Fruit fly (Drosophila melanogaster): ENCODE measurements around the gene CG5245.

Gene CG5245

dm6 chr3R:12459879-12460522 lies 30.6 kb downstream of the CG5245 start, which contains the start of the genes CG5961 and Polr3C (continued):
- no peak for TF ChIP-seq CG14050 (GFP tag; IDR thresholded peaks at IDR 0.05)
- no peak for TF ChIP-seq slbo (GFP tag; IDR thresholded peaks at IDR 0.05)
- no peak for TF ChIP-seq CG15011 (GFP tag; optimal IDR thresholded peaks at IDR 0.05)
- no peak for TF ChIP-seq prd (optimal IDR thresholded peaks at IDR 0.05)
- no peak for TF ChIP-seq prd (GFP tag; IDR thresholded peaks at IDR 0.05)
- TF ChIP-seq CG13287 (GFP tag; IDR thresholded peaks at IDR 0.05; ENCODE audit: partially characterized antibody) = peak; percentile 72
- no peak for TF ChIP-seq BtbVII (GFP tag; optimal IDR thresholded peaks at IDR 0.05)
- no peak for TF ChIP-seq CG17568 (GFP tag; optimal IDR thresholded peaks at IDR 0.05)
- TF ChIP-seq ash1 (GFP tag; optimal IDR thresholded peaks at IDR 0.05) = no peak
- TF ChIP-seq gro (GFP tag; optimal IDR thresholded peaks at IDR 0.05) = no peak
- no peak for TF ChIP-seq jumu (GFP tag; optimal IDR thresholded peaks at IDR 0.05)
- TF ChIP-seq peb (GFP tag; IDR thresholded peaks at IDR 0.05) = no peak
- TF ChIP-seq CG12104 (GFP tag; optimal IDR thresholded peaks at IDR 0.05) = no peak
- no peak for TF ChIP-seq nerfin-1 (tag; optimal IDR thresholded peaks at IDR 0.05)
- TF ChIP-seq amos (GFP tag; IDR thresholded peaks at IDR 0.05; ENCODE audit: partially characterized antibody) = no peak
- TF ChIP-seq Chrac-16 (GFP tag; optimal IDR thresholded peaks at IDR 0.05) = no peak
- no peak for TF ChIP-seq Hr39 (optimal IDR thresholded peaks at IDR 0.05)
- no peak for TF ChIP-seq CG13296 (GFP tag; optimal IDR thresholded peaks at IDR 0.05)
- no peak for TF ChIP-seq zfh1 (GFP tag; IDR thresholded peaks at IDR 0.05)
- no peak for TF ChIP-seq exex (tag; optimal IDR thresholded peaks at IDR 0.05)
- peak; percentile 10 for TF ChIP-seq CG17829 (tag; optimal IDR thresholded peaks at IDR 0.05)
- no peak for TF ChIP-seq Ada2b (GFP tag; IDR thresholded peaks at IDR 0.05)
- peak; percentile 41 for TF ChIP-seq Sry-δ (GFP tag; optimal IDR thresholded peaks at IDR 0.05)
- no peak for TF ChIP-seq fd96Cb (tag; optimal IDR thresholded peaks at IDR 0.05)
- TF ChIP-seq cwo (GFP tag; optimal IDR thresholded peaks at IDR 0.05) = no peak
- TF ChIP-seq trem (tag; optimal IDR thresholded peaks at IDR 0.05) = peak; percentile 61
- TF ChIP-seq jing (GFP tag; optimal IDR thresholded peaks at IDR 0.05) = no peak
- TF ChIP-seq fd3F (GFP tag; optimal IDR thresholded peaks at IDR 0.05) = no peak
- TF ChIP-seq CG9797 (GFP tag; optimal IDR thresholded peaks at IDR 0.05) = peak; percentile 62
- TF ChIP-seq cato (GFP tag; optimal IDR thresholded peaks at IDR 0.05; ENCODE audit: borderline replicate concordance) = no peak
- TF ChIP-seq hkb (optimal IDR thresholded peaks at IDR 0.05) = no peak
- TF ChIP-seq hkb (GFP tag; IDR thresholded peaks at IDR 0.05) = no peak
- TF ChIP-seq sna (GFP tag; IDR thresholded peaks at IDR 0.05; ENCODE audit: partially characterized antibody) = no peak; the same call in 1 of the 2 replicates
- no peak for TF ChIP-seq dm (GFP tag; optimal IDR thresholded peaks at IDR 0.05)
- no peak for TF ChIP-seq Atf6 (GFP tag; IDR thresholded peaks at IDR 0.05)
- TF ChIP-seq HLH3B (GFP tag; IDR thresholded peaks at IDR 0.05) = no peak
- no peak for TF ChIP-seq CG17361 (GFP tag; IDR thresholded peaks at IDR 0.05)
- no peak for TF ChIP-seq CG1602 (GFP tag; optimal IDR thresholded peaks at IDR 0.05)
- no peak for TF ChIP-seq zfh2 (GFP tag; optimal IDR thresholded peaks at IDR 0.05)
- no peak for TF ChIP-seq Taf1 (GFP tag; IDR thresholded peaks at IDR 0.05)
- TF ChIP-seq CG7839 (tag; optimal IDR thresholded peaks at IDR 0.05) = no peak
- TF ChIP-seq CG10274 (GFP tag; optimal IDR thresholded peaks at IDR 0.05) = no peak
- TF ChIP-seq Aef1 (GFP tag; IDR thresholded peaks at IDR 0.05) = no peak
- no peak for TF ChIP-seq Eip74EF (GFP tag; optimal IDR thresholded peaks at IDR 0.05)
- TF ChIP-seq CG2202 (tag; optimal IDR thresholded peaks at IDR 0.05) = no peak
- no peak for TF ChIP-seq ranshi (GFP tag; IDR thresholded peaks at IDR 0.05)
- peak; percentile 29 for TF ChIP-seq cg (GFP tag; optimal IDR thresholded peaks at IDR 0.05)
- no peak for TF ChIP-seq wdn (GFP tag; IDR thresholded peaks at IDR 0.05)
- TF ChIP-seq Adf1 (GFP tag; IDR thresholded peaks at IDR 0.05) = no peak
- TF ChIP-seq pros (GFP tag; optimal IDR thresholded peaks at IDR 0.05) = peak; percentile 14
- TF ChIP-seq CG8478 (optimal IDR thresholded peaks at IDR 0.05) = no peak
- TF ChIP-seq TFAM (GFP tag; optimal IDR thresholded peaks at IDR 0.05) = no peak

Data from whole organism, embryonic.